Worm (Caenorhabditis elegans) whole organism, mixed stage, embryonic: ENCODE data around the gene lron-2.

Experiments used
- M03D4.4 ChIP-seq: sonication (generic microtip); optimal IDR thresholded peaks from 2 replicates; lab custom pipeline; 2017; ENCODE audit warnings: mild to moderate bottlenecking, missing genetic modification characterization, missing compliant biosample characterization
- bed-3 ChIP-seq: fragments of 200-800 bp; sonication (Bioruptor generic); optimal IDR thresholded peaks from 3 replicates; lab custom pipeline; 2018; ENCODE audit warnings: mild to moderate bottlenecking, missing genetic modification characterization, moderate library complexity, missing compliant biosample characterization
- ceh-39 ChIP-seq: fragments of 150-350 bp; optimal IDR thresholded peaks from 2 replicates; lab custom pipeline; 2014; ENCODE audit warnings: missing biosample characterization, missing genetic modification characterization
- ceh-43 ChIP-seq: fragments of 200-800 bp; sonication (Bioruptor generic); optimal IDR thresholded peaks from 2 replicates; lab custom pipeline; 2018; ENCODE audit warnings: mild to moderate bottlenecking, missing genetic modification characterization, moderate library complexity, missing compliant biosample characterization
- ceh-83 ChIP-seq: fragments of 200-800 bp; sonication (Bioruptor generic); optimal IDR thresholded peaks from 2 replicates; lab custom pipeline; 2018; ENCODE audit warnings: mild to moderate bottlenecking, missing genetic modification characterization, missing compliant biosample characterization
- ces-1 ChIP-seq: fragments of 150-350 bp; optimal IDR thresholded peaks from 2 replicates; lab custom pipeline; 2014; ENCODE audit warnings: missing biosample characterization, missing genetic modification reagents, missing genetic modification characterization
- cnd-1 ChIP-seq: fragments of 200-800 bp; sonication (Bioruptor generic); optimal IDR thresholded peaks from 2 replicates; lab custom pipeline; 2018; ENCODE audit warnings: mild to moderate bottlenecking, missing genetic modification characterization, missing compliant biosample characterization
- drap-1 ChIP-seq: fragments of 200-800 bp; sonication (Bioruptor generic); optimal IDR thresholded peaks from 3 replicates; lab custom pipeline; 2018; ENCODE audit warnings: mild to moderate bottlenecking, missing genetic modification characterization, missing compliant biosample characterization
- elt-3 ChIP-seq: fragments of 150-350 bp; optimal IDR thresholded peaks from 2 replicates; lab custom pipeline; 2014; ENCODE audit warnings: missing biosample characterization, missing genetic modification characterization
- flh-1 ChIP-seq: fragments of 200-800 bp; sonication (Bioruptor generic); optimal IDR thresholded peaks from 2 replicates; lab custom pipeline; 2018; ENCODE audit warnings: mild to moderate bottlenecking, missing genetic modification characterization, moderate library complexity, missing compliant biosample characterization
- ham-2 ChIP-seq: fragments of 200-800 bp; sonication (Bioruptor generic); optimal IDR thresholded peaks from 2 replicates; lab custom pipeline; 2018; ENCODE audit warnings: mild to moderate bottlenecking, missing genetic modification characterization, missing compliant biosample characterization
- lin-32 ChIP-seq: fragments of 200-800 bp; sonication (Bioruptor generic); optimal IDR thresholded peaks from 2 replicates; lab custom pipeline; 2018; ENCODE audit warnings: mild to moderate bottlenecking, missing genetic modification characterization, missing compliant biosample characterization
- lsy-2 ChIP-seq: fragments of 150-350 bp; optimal IDR thresholded peaks from 2 replicates; lab custom pipeline; 2014; ENCODE audit warnings: missing biosample characterization, missing genetic modification characterization
- mep-1 ChIP-seq: fragments of 150-350 bp; optimal IDR thresholded peaks from 2 replicates; lab custom pipeline; 2017; ENCODE audit warnings: missing biosample characterization, missing genetic modification reagents, missing genetic modification characterization, inconsistent platforms
- nhr-12 ChIP-seq: fragments of 150-350 bp; optimal IDR thresholded peaks from 2 replicates; lab custom pipeline; 2014; ENCODE audit warnings: missing biosample characterization, missing genetic modification characterization
- nhr-2 ChIP-seq: fragments of 150-350 bp; optimal IDR thresholded peaks from 2 replicates; lab custom pipeline; 2014; ENCODE audit warnings: missing biosample characterization, missing genetic modification characterization
- nhr-237 ChIP-seq: fragments of 150-350 bp; optimal IDR thresholded peaks from 2 replicates; lab custom pipeline; 2014; ENCODE audit warnings: missing biosample characterization, missing genetic modification characterization
- nhr-76 ChIP-seq: sonication (generic microtip); optimal IDR thresholded peaks from 2 replicates; lab custom pipeline; 2017; ENCODE audit warnings: missing biosample characterization, missing genetic modification characterization
- sem-2 ChIP-seq: fragments of 200-800 bp; sonication (Bioruptor generic); optimal IDR thresholded peaks from 2 replicates; lab custom pipeline; 2018; ENCODE audit warnings: mild to moderate bottlenecking, missing genetic modification characterization, missing compliant biosample characterization
- snpc-4 ChIP-seq: fragments of 150-350 bp; optimal IDR thresholded peaks from 2 replicates; lab custom pipeline; 2014; ENCODE audit warnings: missing biosample characterization, missing genetic modification characterization
- sptf-1 ChIP-seq: sonication (generic microtip); optimal IDR thresholded peaks from 2 replicates; lab custom pipeline; 2017; ENCODE audit warnings: mild to moderate bottlenecking, missing genetic modification characterization, moderate library complexity, missing compliant biosample characterization
- tbx-8 ChIP-seq: fragments of 200-800 bp; sonication (Bioruptor generic); optimal IDR thresholded peaks from 2 replicates; lab custom pipeline; 2018; ENCODE audit warnings: mild to moderate bottlenecking, missing genetic modification characterization, moderate library complexity, missing compliant biosample characterization
- unc-120 ChIP-seq: sonication (generic microtip); optimal IDR thresholded peaks from 2 replicates; lab custom pipeline; 2017; ENCODE audit warnings: missing genetic modification characterization, missing compliant biosample characterization; ENCODE audit not compliant: poor library complexity, severe bottlenecking
- unc-39 ChIP-seq: fragments of 150-350 bp; optimal IDR thresholded peaks from 2 replicates; lab custom pipeline; 2014; ENCODE audit warnings: missing biosample characterization, missing genetic modification characterization
- unc-62 ChIP-seq: fragments of 150-350 bp; optimal IDR thresholded peaks from 2 replicates; lab custom pipeline; 2014; ENCODE audit warnings: missing biosample characterization, missing genetic modification reagents, missing genetic modification characterization

Gene lron-2

DNA sequence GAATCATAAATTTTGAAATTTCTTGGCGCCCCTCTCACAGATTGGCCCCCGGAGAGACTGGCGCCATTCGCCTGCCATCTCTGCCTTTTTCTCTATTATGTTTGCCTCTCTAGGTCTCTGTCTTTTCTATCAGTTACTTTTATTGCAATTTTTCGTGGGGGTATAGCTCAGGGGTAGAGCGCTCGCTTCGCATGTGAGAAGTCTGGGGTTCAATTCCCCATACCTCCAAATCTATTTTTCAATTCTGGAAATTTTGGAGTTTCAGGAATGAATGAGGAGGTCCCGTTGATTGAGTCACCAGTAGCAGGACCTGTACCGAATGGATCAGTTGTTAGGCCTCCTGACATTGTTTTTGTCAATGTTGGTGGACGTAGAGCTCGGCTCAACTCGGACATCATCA, 30.7 kb upstream of the lron-2 start, which contains the start of gene kvs-3:
TSS of gene kvs-3 (plus strand) at position 266 of the 400 bp plus-strand sequence.
- TF ChIP-seq bed-3 (GFP tag; lab: Kevin White, UChicago) (peak; percentile 5), sptf-1 (tag; lab: Kevin White, UChicago) (peak; percentile 57), ceh-39 (tag; lab: Kevin White, UChicago) (no peak), nhr-2 (tag; lab: Kevin White, UChicago) (no peak), flh-1 (GFP tag; lab: Kevin White, UChicago) (no peak), ceh-83 (GFP tag; lab: Kevin White, UChicago) (peak; percentile 40), M03D4.4 (tag; lab: Kevin White, UChicago) (peak; percentile 6), ceh-43 (GFP tag; lab: Kevin White, UChicago) (no peak), unc-120 (tag; lab: Kevin White, UChicago) (peak; percentile 58)

DNA sequence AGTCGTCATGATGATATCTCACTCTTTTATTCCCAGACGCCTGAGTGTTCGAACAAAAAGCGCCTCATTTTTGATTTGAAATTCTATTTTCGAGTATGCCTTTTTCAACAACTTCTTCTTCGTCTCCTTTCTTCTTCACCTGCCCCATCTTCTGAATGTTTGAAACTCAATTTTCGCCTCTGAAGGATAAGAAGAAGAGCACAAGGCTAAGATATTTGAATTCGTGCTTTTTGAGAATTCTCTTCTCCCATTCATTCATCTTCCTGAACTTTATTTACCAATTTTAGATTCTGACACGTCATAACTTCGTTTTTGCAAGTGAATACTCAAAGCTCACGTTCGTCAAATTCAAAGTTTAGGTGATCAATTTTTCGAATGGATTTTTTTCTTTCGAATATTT, 29.6 kb upstream of the lron-2 start:
- TF ChIP-seq elt-3 (tag; lab: Kevin White, UChicago) (no peak), ces-1 (GFP tag; lab: Kevin White, UChicago) (peak; percentile 38)

DNA sequence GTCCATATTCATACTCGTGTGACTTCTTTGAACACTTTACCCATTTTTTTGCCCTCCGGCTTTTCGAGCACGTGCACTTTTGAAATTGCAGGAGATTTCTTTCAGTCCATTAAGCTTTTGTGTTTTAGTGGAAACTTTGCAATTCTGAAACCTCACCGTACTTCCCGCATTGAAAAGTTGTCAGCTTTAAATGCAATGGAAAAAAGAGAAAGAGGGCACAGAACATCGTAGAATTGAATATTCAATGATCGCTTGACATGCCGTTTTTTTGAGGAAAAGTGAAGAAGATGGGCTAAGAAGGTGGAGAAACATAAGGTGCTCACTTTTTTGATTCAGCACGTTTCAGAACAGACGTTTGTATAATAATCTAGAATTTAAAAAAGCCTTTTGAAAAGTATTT, 27.0 kb upstream of the lron-2 start:
- no peak for TF ChIP-seq lsy-2 (tag; lab: Kevin White, UChicago)
- no peak for TF ChIP-seq ceh-43 (GFP tag; lab: Kevin White, UChicago)
- no peak for TF ChIP-seq tbx-8 (GFP tag; lab: Kevin White, UChicago)
- TF ChIP-seq nhr-76 = no peak
- no peak for TF ChIP-seq ces-1 (GFP tag; lab: Kevin White, UChicago)

DNA sequence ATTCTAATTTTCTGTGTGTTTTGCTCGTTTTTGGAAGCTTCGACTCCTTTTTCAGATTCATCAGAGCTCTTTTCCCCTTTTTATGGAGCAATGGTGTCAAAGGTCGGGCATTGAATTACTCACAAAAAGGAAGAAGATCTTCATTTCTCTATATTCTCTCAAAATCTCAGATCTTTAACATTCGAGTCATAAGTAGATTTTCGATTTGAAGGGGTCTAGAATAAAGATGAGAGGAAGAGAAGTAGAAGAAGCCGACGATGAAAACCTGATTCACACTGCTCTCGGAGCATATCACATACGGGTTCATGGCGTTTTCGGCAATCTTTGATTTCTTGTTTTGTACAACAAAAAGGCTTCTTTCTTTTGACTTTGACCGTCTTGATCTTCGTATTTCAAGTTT, 25.0 kb upstream of the lron-2 start:
- TF ChIP-seq ces-1 (GFP tag; lab: Kevin White, UChicago) = peak; percentile 2
- TF ChIP-seq tbx-8 (GFP tag; lab: Kevin White, UChicago) = no peak

DNA sequence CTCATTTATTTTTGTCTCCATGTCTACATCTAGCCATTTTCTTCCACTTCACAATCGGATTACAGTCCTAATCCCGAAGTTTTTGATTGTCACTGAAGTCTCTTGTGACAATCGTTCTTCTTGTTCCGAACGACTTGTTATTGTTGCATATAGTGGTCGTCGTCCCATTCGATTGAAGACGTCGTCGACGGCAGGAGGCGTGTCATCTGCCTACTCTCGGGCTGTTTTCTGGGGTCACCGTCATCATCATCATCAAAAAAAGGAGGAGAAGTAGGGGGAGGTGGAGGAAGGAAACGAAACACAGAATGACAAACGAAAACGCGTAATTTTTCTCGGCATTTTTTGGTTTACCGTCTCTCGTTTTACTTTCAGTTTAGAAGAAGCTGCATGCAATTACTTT, 17.8 kb upstream of the lron-2 start, which contains the start of gene F44A2.3:
TSS of gene F44A2.3 (plus strand) at position 301 of the 400 bp plus-strand sequence.
- TF ChIP-seq sem-2 (GFP tag; lab: Kevin White, UChicago) (no peak), nhr-12 (tag; lab: Kevin White, UChicago) (no peak), sptf-1 (tag; lab: Kevin White, UChicago) (no peak), ham-2 (no peak), cnd-1 (tag; lab: Kevin White, UChicago) (no peak), snpc-4 (tag; lab: Kevin White, UChicago) (no peak), nhr-237 (tag; lab: Kevin White, UChicago) (no peak), mep-1 (tag; lab: Kevin White, UChicago) (no peak), nhr-2 (tag; lab: Kevin White, UChicago) (no peak), ceh-39 (tag; lab: Kevin White, UChicago) (no peak), M03D4.4 (tag; lab: Kevin White, UChicago) (no peak), lin-32 (GFP tag; lab: Kevin White, UChicago) (no peak), flh-1 (GFP tag; lab: Kevin White, UChicago) (no peak), ces-1 (GFP tag; lab: Kevin White, UChicago) (no peak), drap-1 (no peak), unc-39 (tag; lab: Kevin White, UChicago) (no peak)
- TF ChIP-seq, all 35 proteins: peak for 0

DNA sequence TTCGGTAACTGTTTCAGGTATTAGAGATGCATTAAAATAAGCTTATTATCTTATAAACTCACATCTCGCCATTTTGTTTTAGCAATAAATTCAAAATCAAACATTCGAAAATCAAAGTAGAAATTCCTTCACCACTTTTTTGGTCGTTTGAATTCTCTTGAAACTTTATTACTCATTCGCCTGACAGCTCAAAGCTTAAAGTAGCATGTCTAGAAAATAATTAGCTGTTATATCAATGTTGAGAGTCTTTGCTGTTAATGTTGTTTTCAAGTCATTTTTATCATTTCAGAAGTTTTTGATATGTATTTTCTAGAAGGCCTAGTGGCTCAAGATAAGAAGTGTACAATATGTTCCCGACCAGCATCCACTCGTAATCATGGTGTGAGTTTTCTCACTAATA, 15.7 kb upstream of the lron-2 start, which contains the start of gene nhr-39:
TSS of gene nhr-39 (plus strand) at position 301 of the 400 bp plus-strand sequence.
- no peak for TF ChIP-seq cnd-1 (tag; lab: Kevin White, UChicago)
- TF ChIP-seq nhr-12 (tag; lab: Kevin White, UChicago) = no peak
- TF ChIP-seq sptf-1 (tag; lab: Kevin White, UChicago) = no peak
- TF ChIP-seq, all 35 proteins: peak for 0

DNA sequence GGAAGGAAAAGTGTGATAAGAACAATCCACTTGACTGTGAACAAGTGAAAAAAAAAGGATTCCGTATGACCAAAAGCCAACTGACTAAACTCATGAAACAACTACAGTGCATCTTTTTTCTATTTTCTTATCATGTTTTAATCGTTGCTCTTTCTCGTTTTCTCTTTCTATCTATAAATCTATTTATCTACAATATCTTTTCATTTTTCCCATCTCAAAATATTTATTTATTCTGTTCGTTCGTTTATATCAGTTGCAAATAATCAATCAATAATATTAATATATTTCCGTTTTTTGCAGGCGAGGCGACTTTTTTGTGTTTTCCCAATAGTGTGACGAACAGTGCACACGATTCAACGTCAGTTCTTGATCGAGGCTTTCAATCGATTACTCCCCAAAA, 10.0 kb upstream of the lron-2 start, which contains the start of gene F44A2.5:
TSS of gene F44A2.5 (plus strand) at position 301 of the 400 bp plus-strand sequence.
- TF ChIP-seq sptf-1 (tag; lab: Kevin White, UChicago) = no peak
- TF ChIP-seq lin-32 (GFP tag; lab: Kevin White, UChicago) = no peak
- TF ChIP-seq ceh-83 (GFP tag; lab: Kevin White, UChicago) = no peak
- TF ChIP-seq ceh-43 (GFP tag; lab: Kevin White, UChicago) = no peak
- no peak for TF ChIP-seq drap-1
- no peak for TF ChIP-seq nhr-12 (tag; lab: Kevin White, UChicago)
- no peak for TF ChIP-seq unc-62 (GFP tag; lab: Kevin White, UChicago)
- TF ChIP-seq M03D4.4 (tag; lab: Kevin White, UChicago) = no peak
- TF ChIP-seq nhr-76 = no peak
- no peak for TF ChIP-seq bed-3 (GFP tag; lab: Kevin White, UChicago)
